Fruit fly (Drosophila melanogaster) whole organism, embryonic: ENCODE data around the gene NELF-B.

Experiments used
- Ada2b ChIP-seq: fragments of 200-800 bp; sonication (Bioruptor generic); IDR thresholded peaks from 2 replicates; pipeline ENCODE4 v1.3.6; 2022; ENCODE audit warnings: missing biosample characterization, missing genetic modification characterization
- Atf-2 ChIP-seq: fragments of 200-800 bp; sonication (Bioruptor generic); optimal IDR thresholded peaks from 2 replicates; lab custom pipeline; 2016; ENCODE audit warnings: missing biosample characterization, missing genetic modification characterization
- Bgb ChIP-seq: fragments of 200-800 bp; sonication (Bioruptor generic); IDR thresholded peaks from 2 replicates; pipeline ENCODE4 v1.3.6; 2022; ENCODE audit warnings: missing biosample characterization, missing genetic modification characterization; ENCODE audit not compliant: partially characterized antibody
- C15 ChIP-seq: fragments of 200-800 bp; sonication (Bioruptor generic); IDR thresholded peaks from 3 replicates; pipeline ENCODE4 v1.3.6; 2022; ENCODE audit warnings: missing biosample characterization, missing genetic modification characterization
- CG10267 ChIP-seq: fragments of 200-800 bp; sonication (Bioruptor generic); optimal IDR thresholded peaks from 2 replicates; lab custom pipeline; 2018; ENCODE audit warnings: missing biosample characterization, mild to moderate bottlenecking, missing genetic modification characterization, moderate library complexity
- CG13894 ChIP-seq: fragments of 200-800 bp; sonication (Bioruptor generic); optimal IDR thresholded peaks from 3 replicates; lab custom pipeline; 2018; ENCODE audit warnings: missing biosample characterization, mild to moderate bottlenecking, missing genetic modification characterization, moderate library complexity
- CG17802 ChIP-seq: fragments of 200-800 bp; sonication (Bioruptor generic); optimal IDR thresholded peaks from 2 replicates; lab custom pipeline; 2018; ENCODE audit warnings: missing biosample characterization, mild to moderate bottlenecking, missing genetic modification characterization, moderate library complexity
- CG1832 ChIP-seq: fragments of 200-800 bp; sonication (Bioruptor generic); optimal IDR thresholded peaks from 2 replicates; lab custom pipeline; 2017; ENCODE audit warnings: missing biosample characterization, mild to moderate bottlenecking, missing genetic modification characterization, inconsistent platforms
- CG18599 ChIP-seq: fragments of 200-800 bp; sonication (Bioruptor generic); optimal IDR thresholded peaks from 3 replicates; lab custom pipeline; 2017; ENCODE audit warnings: missing biosample characterization, missing genetic modification characterization, mild to moderate bottlenecking, moderate library complexity, missing genetic modification reagents
- CG2120 ChIP-seq: fragments of 200-800 bp; sonication (Bioruptor generic); optimal IDR thresholded peaks from 3 replicates; lab custom pipeline; 2016; ENCODE audit warnings: missing biosample characterization, missing genetic modification characterization
- CG2202 ChIP-seq: fragments of 200-800 bp; sonication (Bioruptor generic); optimal IDR thresholded peaks from 2 replicates; lab custom pipeline; 2018; ENCODE audit warnings: missing biosample characterization, mild to moderate bottlenecking, missing genetic modification characterization
- CG2678 ChIP-seq: fragments of 200-800 bp; sonication (Bioruptor generic); optimal IDR thresholded peaks from 3 replicates; lab custom pipeline; 2019; ENCODE audit warnings: missing biosample characterization, mild to moderate bottlenecking, missing genetic modification characterization, moderate library complexity
- CG30403 ChIP-seq: fragments of 200-800 bp; sonication (Bioruptor generic); optimal IDR thresholded peaks from 3 replicates; lab custom pipeline; 2016; ENCODE audit warnings: missing biosample characterization, missing genetic modification characterization
- CG34376 ChIP-seq: fragments of 200-800 bp; sonication (Bioruptor generic); optimal IDR thresholded peaks from 2 replicates; lab custom pipeline; 2018; ENCODE audit warnings: missing biosample characterization, mild to moderate bottlenecking, missing genetic modification characterization
- CG6765 ChIP-seq: fragments of 200-800 bp; sonication (Bioruptor generic); optimal IDR thresholded peaks from 3 replicates; lab custom pipeline; 2017; ENCODE audit warnings: missing biosample characterization, mild to moderate bottlenecking, missing genetic modification characterization
- CG6854 ChIP-seq: fragments of 200-800 bp; sonication (Bioruptor generic); optimal IDR thresholded peaks from 3 replicates; lab custom pipeline; 2017; ENCODE audit warnings: missing biosample characterization, mild to moderate bottlenecking, missing genetic modification characterization
- CG7928 ChIP-seq: fragments of 200-800 bp; sonication (Bioruptor generic); optimal IDR thresholded peaks from 2 replicates; lab custom pipeline; 2017; ENCODE audit warnings: missing biosample characterization, mild to moderate bottlenecking, missing genetic modification characterization
- CG9727 ChIP-seq: fragments of 200-800 bp; sonication (Bioruptor generic); optimal IDR thresholded peaks from 3 replicates; lab custom pipeline; 2017; ENCODE audit warnings: missing biosample characterization, mild to moderate bottlenecking, missing genetic modification characterization
- CG9797 ChIP-seq: fragments of 200-800 bp; sonication (Bioruptor generic); optimal IDR thresholded peaks from 3 replicates; lab custom pipeline; 2018; ENCODE audit warnings: missing biosample characterization, mild to moderate bottlenecking, missing genetic modification characterization
- D19A ChIP-seq: fragments of 200-800 bp; optimal IDR thresholded peaks from 3 replicates; lab custom pipeline; 2019; ENCODE audit warnings: missing biosample characterization, mild to moderate bottlenecking, missing genetic modification characterization, moderate library complexity
- Deaf1 ChIP-seq: fragments of 200-800 bp; optimal IDR thresholded peaks from 3 replicates; lab custom pipeline; 2019; ENCODE audit warnings: missing biosample characterization, mild to moderate bottlenecking, missing genetic modification characterization, moderate library complexity
- Dp ChIP-seq: fragments of 200-800 bp; sonication (Bioruptor generic); optimal IDR thresholded peaks from 2 replicates; lab custom pipeline; 2018; ENCODE audit warnings: missing biosample characterization, mild to moderate bottlenecking, missing genetic modification characterization, moderate library complexity
- Drgx ChIP-seq: fragments of 200-800 bp; sonication (Bioruptor generic); IDR thresholded peaks from 2 replicates; pipeline ENCODE4 v1.3.6; 2022; ENCODE audit warnings: missing biosample characterization, missing genetic modification characterization
- Hand ChIP-seq: fragments of 200-800 bp; sonication (Bioruptor generic); optimal IDR thresholded peaks from 2 replicates; lab custom pipeline; 2017; ENCODE audit warnings: mild to moderate bottlenecking, missing biosample characterization, missing genetic modification reagents, missing genetic modification characterization
- Hr51 ChIP-seq, 2 experiments: fragments of 200-800 bp; sonication (Bioruptor generic); optimal IDR thresholded peaks; 2 replicates in 1 of 2; 3 replicates in 1 of 2; lab custom pipeline; 2016 to 2018; ENCODE audit warnings: missing biosample characterization in 2 of 2, missing genetic modification characterization in 2 of 2, mild to moderate bottlenecking in 1 of 2, moderate library complexity in 1 of 2
- Oaz ChIP-seq: fragments of 200-800 bp; sonication (Bioruptor generic); IDR thresholded peaks from 2 replicates; pipeline ENCODE4 v1.3.6; 2022; ENCODE audit warnings: missing biosample characterization, missing genetic modification characterization
- Ptx1 ChIP-seq: fragments of 200-800 bp; sonication (Bioruptor generic); IDR thresholded peaks from 2 replicates; pipeline ENCODE4 v1.3.6; 2022; ENCODE audit warnings: missing biosample characterization, missing genetic modification characterization
- Sin3A ChIP-seq: fragments of >200 bp; optimal IDR thresholded peaks from 2 replicates; lab custom pipeline; 2018
- Ssrp ChIP-seq: fragments of 200-800 bp; sonication (Bioruptor generic); optimal IDR thresholded peaks from 2 replicates; lab custom pipeline; 2018; ENCODE audit warnings: missing biosample characterization, mild to moderate bottlenecking, missing genetic modification characterization, moderate library complexity
- ac ChIP-seq: fragments of 200-800 bp; sonication (Bioruptor generic); optimal IDR thresholded peaks from 3 replicates; lab custom pipeline; 2017; ENCODE audit warnings: missing biosample characterization, mild to moderate bottlenecking, missing genetic modification characterization
- ara ChIP-seq: fragments of 200-800 bp; sonication (Bioruptor generic); IDR thresholded peaks from 2 replicates; pipeline ENCODE4 v1.3.6; 2022; ENCODE audit warnings: missing biosample characterization, missing genetic modification characterization
- bcd ChIP-seq: fragments of 200-800 bp; sonication (Bioruptor generic); optimal IDR thresholded peaks from 2 replicates; lab custom pipeline; 2017; ENCODE audit warnings: missing biosample characterization, mild to moderate bottlenecking, missing genetic modification characterization
- bsh ChIP-seq, 2 experiments: fragments of 200-800 bp; sonication (Bioruptor generic); optimal IDR thresholded peaks; 2 replicates each; lab custom pipeline; 2017 to 2018; ENCODE audit warnings: mild to moderate bottlenecking in 2 of 2, missing biosample characterization in 2 of 2, missing genetic modification characterization in 2 of 2, moderate library complexity in 1 of 2
- chinmo ChIP-seq: fragments of 200-800 bp; sonication (Bioruptor generic); IDR thresholded peaks from 4 replicates; pipeline ENCODE4 v1.3.6; 2022; ENCODE audit warnings: missing biosample characterization, missing genetic modification characterization; ENCODE audit not compliant: partially characterized antibody
- crol ChIP-seq: fragments of 200-800 bp; sonication (Bioruptor generic); IDR thresholded peaks from 2 replicates; pipeline ENCODE4 v1.3.6; 2022; ENCODE audit warnings: missing biosample characterization, missing genetic modification characterization
- disco-r ChIP-seq: fragments of 200-800 bp; sonication (Bioruptor generic); optimal IDR thresholded peaks from 2 replicates; lab custom pipeline; 2016; ENCODE audit warnings: missing biosample characterization, missing genetic modification characterization
- dmrt99B ChIP-seq: fragments of 200-800 bp; sonication (Bioruptor generic); optimal IDR thresholded peaks from 2 replicates; lab custom pipeline; 2018; ENCODE audit warnings: missing biosample characterization, mild to moderate bottlenecking, missing genetic modification characterization, moderate library complexity
- gem ChIP-seq: fragments of 200-800 bp; sonication (Bioruptor generic); optimal IDR thresholded peaks from 2 replicates; lab custom pipeline; 2019; ENCODE audit warnings: missing biosample characterization, mild to moderate bottlenecking, missing genetic modification characterization, moderate library complexity
- grau ChIP-seq: fragments of 200-800 bp; optimal IDR thresholded peaks from 3 replicates; lab custom pipeline; 2019; ENCODE audit warnings: missing biosample characterization, mild to moderate bottlenecking, missing genetic modification characterization, moderate library complexity
- her ChIP-seq: fragments of 200-800 bp; sonication (Bioruptor generic); optimal IDR thresholded peaks from 2 replicates; lab custom pipeline; 2016; ENCODE audit warnings: missing biosample characterization, missing genetic modification characterization
- knrl ChIP-seq: fragments of 200-800 bp; sonication (Bioruptor generic); IDR thresholded peaks from 3 replicates; pipeline ENCODE4 v1.3.6; 2022; ENCODE audit warnings: missing biosample characterization, missing genetic modification characterization; ENCODE audit not compliant: partially characterized antibody
- lab ChIP-seq: fragments of 200-800 bp; sonication (Bioruptor generic); optimal IDR thresholded peaks from 3 replicates; lab custom pipeline; 2017; ENCODE audit warnings: missing biosample characterization, missing genetic modification characterization, mild to moderate bottlenecking, moderate library complexity, missing genetic modification reagents
- row ChIP-seq: fragments of 200-800 bp; sonication (Bioruptor generic); IDR thresholded peaks from 3 replicates; pipeline ENCODE4 v1.3.6; 2022; ENCODE audit warnings: missing biosample characterization, missing genetic modification characterization
- sens ChIP-seq: fragments of 200-800 bp; sonication (Bioruptor generic); peaks from one replicate; lab custom pipeline; 2016; ENCODE audit warnings: missing biosample characterization, missing genetic modification characterization
- seq ChIP-seq: fragments of 200-800 bp; sonication (Bioruptor generic); IDR thresholded peaks from 2 replicates; pipeline ENCODE4 v1.3.6; 2022; ENCODE audit warnings: missing biosample characterization, missing genetic modification characterization
- slp2 ChIP-seq: fragments of 200-800 bp; sonication (Bioruptor generic); optimal IDR thresholded peaks from 2 replicates; lab custom pipeline; 2016; ENCODE audit warnings: missing biosample characterization, missing genetic modification characterization
- sna ChIP-seq: fragments of 200-800 bp; sonication (Bioruptor generic); IDR thresholded peaks from 2 replicates; pipeline ENCODE4 v1.3.6; 2022; ENCODE audit warnings: missing biosample characterization, missing genetic modification characterization; ENCODE audit not compliant: partially characterized antibody
- stwl ChIP-seq: fragments of 200-800 bp; sonication (Bioruptor generic); optimal IDR thresholded peaks from 3 replicates; lab custom pipeline; 2018; ENCODE audit warnings: missing biosample characterization, mild to moderate bottlenecking, missing genetic modification characterization, moderate library complexity
- trem ChIP-seq: fragments of 200-800 bp; optimal IDR thresholded peaks from 3 replicates; lab custom pipeline; 2019; ENCODE audit warnings: missing biosample characterization, mild to moderate bottlenecking, missing genetic modification characterization, moderate library complexity

NELF-B gene

dm6 chrX:7717832-7718231 lies 10.3 kb downstream of the NELF-B start, which contains the start of gene CG15478:
TSS of gene CG15478 (minus strand) at chrX:7717932.
- TF ChIP-seq Hand (GFP tag; lab: Kevin White, UChicago) (no peak), slp2 (GFP tag; lab: Kevin White, UChicago) (no peak)

dm6 chrX:7715433-7715832 lies 12.7 kb downstream of the NELF-B start:
- TF ChIP-seq CG30403 (GFP tag; lab: Kevin White, UChicago): no peak
- TF ChIP-seq Dp: no peak
- TF ChIP-seq CG9797 (GFP tag; lab: Kevin White, UChicago): no peak
- TF ChIP-seq disco-r (GFP tag; lab: Kevin White, UChicago): no peak
- no peak for TF ChIP-seq Drgx (GFP tag; lab: Robert Waterston, UW)
- TF ChIP-seq Deaf1: no peak
- TF ChIP-seq gem (tag; lab: Kevin White, UChicago): peak; percentile 40
- TF ChIP-seq D19A (tag; lab: Kevin White, UChicago): peak; percentile 24
- TF ChIP-seq Ptx1 (GFP tag; lab: Robert Waterston, UW): no peak
- TF ChIP-seq grau: peak; percentile 8
- TF ChIP-seq her (GFP tag; lab: Kevin White, UChicago): no peak
- no peak for TF ChIP-seq crol (GFP tag; lab: Robert Waterston, UW)
- no peak for TF ChIP-seq Bgb (GFP tag; lab: Robert Waterston, UW)
- TF ChIP-seq stwl (tag; lab: Kevin White, UChicago): no peak
- no peak for TF ChIP-seq trem (tag; lab: Kevin White, UChicago)
- TF ChIP-seq CG6765: no peak
- no peak for TF ChIP-seq ac (GFP tag; lab: Kevin White, UChicago)
- TF ChIP-seq bcd (GFP tag; lab: Kevin White, UChicago): no peak
- TF ChIP-seq sens (GFP tag; lab: Kevin White, UChicago): peak; percentile 54
- no peak for TF ChIP-seq Atf-2
- TF ChIP-seq seq (GFP tag; lab: Robert Waterston, UW): no peak
- no peak for TF ChIP-seq CG13894 (tag; lab: Kevin White, UChicago)
- no peak for TF ChIP-seq Oaz (GFP tag; lab: Robert Waterston, UW)
- TF ChIP-seq bsh (GFP tag; optimal IDR thresholded peaks at IDR 0.05; lab: Kevin White, UChicago): no peak
- no peak for TF ChIP-seq CG6854
- TF ChIP-seq CG34376 (GFP tag; lab: Kevin White, UChicago): no peak
- TF ChIP-seq CG9727 (GFP tag; lab: Kevin White, UChicago): no peak
- no peak for TF ChIP-seq CG7928 (GFP tag; lab: Kevin White, UChicago)
- TF ChIP-seq Hr51 (GFP tag; optimal IDR thresholded peaks at IDR 0.05; lab: Kevin White, UChicago): peak in 1 of 2 experiments; percentile 2
- TF ChIP-seq Sin3A: no peak
- TF ChIP-seq row (GFP tag; lab: Robert Waterston, UW): peak; percentile 45; the same call in 2 of the 3 replicates
- TF ChIP-seq CG1832: no peak
- no peak for TF ChIP-seq Ada2b
- no peak for TF ChIP-seq Ssrp (tag; lab: Kevin White, UChicago)
- TF ChIP-seq C15 (GFP tag; lab: Robert Waterston, UW): no peak
- peak; percentile 14 for TF ChIP-seq CG18599
- TF ChIP-seq knrl (GFP tag; lab: Robert Waterston, UW): no peak
- TF ChIP-seq CG10267 (tag; lab: Kevin White, UChicago): no peak
- no peak for TF ChIP-seq CG17802 (tag; lab: Kevin White, UChicago)
- peak; percentile 14 for TF ChIP-seq CG2120 (GFP tag; lab: Kevin White, UChicago)
- no peak for TF ChIP-seq ara
- TF ChIP-seq chinmo (GFP tag; lab: Robert Waterston, UW): no peak
- TF ChIP-seq dmrt99B (tag; lab: Kevin White, UChicago): no peak
- TF ChIP-seq lab (GFP tag; lab: Kevin White, UChicago): peak; percentile 7
- no peak for TF ChIP-seq CG2202
- peak; percentile 26 for TF ChIP-seq CG2678
- TF ChIP-seq sna (GFP tag; lab: Robert Waterston, UW): no peak
